Fruit fly (Drosophila melanogaster): ENCODE data around the gene CG45116.

CG45116 gene

dm6 chr3L:22727739-22728335 lies 28.6 kb downstream of the CG45116 start, which contains the start of the genes CG14450 and CG11367:
Gene CG14450, minus strand, starts transcription at chr3L:22727789.
Gene CG11367, plus strand, starts transcription at chr3L:22728111.
- TF ChIP-seq Taf1 (GFP tag; IDR thresholded peaks at IDR 0.05) (no peak), unpg (GFP tag; optimal IDR thresholded peaks at IDR 0.05) (no peak), jumu (GFP tag; optimal IDR thresholded peaks at IDR 0.05) (no peak), sd (tag; optimal IDR thresholded peaks at IDR 0.05) (peak; percentile 30), Aef1 (GFP tag; IDR thresholded peaks at IDR 0.05) (no peak), cas (GFP tag; IDR thresholded peaks at IDR 0.05) (no peak), CG3065 (GFP tag; optimal IDR thresholded peaks at IDR 0.05) (no peak), CG4360 (GFP tag; IDR thresholded peaks at IDR 0.05) (peak; percentile 27; the same call in 1 of the 2 replicates), CTCF (GFP tag; optimal IDR thresholded peaks at IDR 0.05) (peak; percentile 11), bcd (GFP tag; optimal IDR thresholded peaks at IDR 0.05) (no peak), nerfin-2 (GFP tag; IDR thresholded peaks at IDR 0.05; ENCODE audit: partially characterized antibody) (0 out of 2 replicates have a peak, but pooled peaks have one; percentile 33), zen2 (GFP tag; IDR thresholded peaks at IDR 0.05; ENCODE audit: partially characterized antibody) (no peak), amos (GFP tag; IDR thresholded peaks at IDR 0.05; ENCODE audit: partially characterized antibody) (peak; percentile 49), Med (GFP tag) (peak; percentile 81), CG1602 (GFP tag; optimal IDR thresholded peaks at IDR 0.05) (no peak), nom (GFP tag; optimal IDR thresholded peaks at IDR 0.05) (peak; percentile 63), bigmax (GFP tag; optimal IDR thresholded peaks at IDR 0.05) (no peak), Bgb (GFP tag; IDR thresholded peaks at IDR 0.05; ENCODE audit: partially characterized antibody) (no peak), bsh (GFP tag; optimal IDR thresholded peaks at IDR 0.05) (no peak), CG6254 (GFP tag; optimal IDR thresholded peaks at IDR 0.05) (no peak), org-1 (GFP tag; optimal IDR thresholded peaks at IDR 0.05) (no peak), peb (GFP tag; IDR thresholded peaks at IDR 0.05) (no peak), grau (tag; optimal IDR thresholded peaks at IDR 0.05) (peak; percentile 46), prd (optimal IDR thresholded peaks at IDR 0.05) (no peak), prd (GFP tag; IDR thresholded peaks at IDR 0.05) (0 out of 3 replicates have a peak, but pooled peaks have one; percentile 10), CG12299 (tag; optimal IDR thresholded peaks at IDR 0.05) (peak; percentile 47), CG34422 (GFP tag; IDR thresholded peaks at IDR 0.05) (no peak), chinmo (GFP tag; IDR thresholded peaks at IDR 0.05; ENCODE audit: partially characterized antibody) (peak; percentile 36; the same call in 1 of the 4 replicates), Adf1 (GFP tag; IDR thresholded peaks at IDR 0.05) (peak; percentile 63), HHEX (GFP tag; optimal IDR thresholded peaks at IDR 0.05) (no peak), tgo (GFP tag; IDR thresholded peaks at IDR 0.05) (no peak), ham (GFP tag; IDR thresholded peaks at IDR 0.05) (no peak), CG11247 (GFP tag; IDR thresholded peaks at IDR 0.05) (no peak), HLH3B (GFP tag; IDR thresholded peaks at IDR 0.05) (no peak), CkIIα-i1 (GFP tag; IDR thresholded peaks at IDR 0.05) (no peak), wdn (GFP tag; IDR thresholded peaks at IDR 0.05) (no peak), CG16815 (GFP tag; optimal IDR thresholded peaks at IDR 0.05) (no peak), CG1792 (GFP tag; optimal IDR thresholded peaks at IDR 0.05) (no peak), CG5180 (GFP tag; optimal IDR thresholded peaks at IDR 0.05) (no peak), klu (GFP tag; IDR thresholded peaks at IDR 0.05) (no peak), CG15011 (GFP tag; optimal IDR thresholded peaks at IDR 0.05) (no peak), CG13123 (GFP tag; optimal IDR thresholded peaks at IDR 0.05) (no peak), CG7556 (GFP tag; optimal IDR thresholded peaks at IDR 0.05) (peak; percentile 2), CG32532 (GFP tag; IDR thresholded peaks at IDR 0.05) (no peak; the same call in 1 of the 2 replicates), sens (GFP tag) (peak; percentile 70), CG17361 (GFP tag; IDR thresholded peaks at IDR 0.05) (peak; percentile 25; the same call in 1 of the 3 replicates), Myb (GFP tag; optimal IDR thresholded peaks at IDR 0.05) (no peak), CG33213 (GFP tag; optimal IDR thresholded peaks at IDR 0.05) (no peak), CG31388 (GFP tag; optimal IDR thresholded peaks at IDR 0.05) (no peak), Sin3A (optimal IDR thresholded peaks at IDR 0.05) (no peak), CG7372 (GFP tag; IDR thresholded peaks at IDR 0.05) (no peak), D19A (tag; optimal IDR thresholded peaks at IDR 0.05) (peak; percentile 37)
